Worm (Caenorhabditis elegans): Measurements from ENCODE around the gene nhr-120.

Gene nhr-120

DNA sequence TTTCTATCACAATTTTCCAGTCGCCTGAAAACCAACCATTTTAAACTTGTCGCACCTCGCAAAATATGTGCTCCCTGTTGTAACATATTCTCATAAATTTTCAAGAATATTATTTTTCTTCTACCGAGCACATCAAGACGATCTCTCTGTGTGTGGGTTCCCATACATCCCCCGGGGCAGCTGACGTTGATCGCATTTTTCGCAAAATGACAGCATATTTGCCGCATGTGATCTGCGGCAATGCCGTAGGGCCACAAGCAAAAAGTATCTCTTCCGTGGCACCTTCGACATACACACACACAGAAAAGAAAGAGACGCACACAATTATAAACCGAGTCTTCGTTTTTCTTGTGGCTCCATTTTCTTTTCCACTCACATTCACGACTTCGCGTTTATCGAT, 48.7 kb downstream of the nhr-120 start (continued):
- TF ChIP-seq swsn-7 (tag; optimal IDR thresholded peaks at IDR 0.05) (no peak), elt-3 (tag; optimal IDR thresholded peaks at IDR 0.05) (no peak), fkh-4 (tag; optimal IDR thresholded peaks at IDR 0.05; ENCODE audit: borderline replicate concordance) (no peak), pax-3 (tag; optimal IDR thresholded peaks at IDR 0.05) (no peak), lin-15B (tag; optimal IDR thresholded peaks at IDR 0.05) (no peak), ceh-90 (tag; optimal IDR thresholded peaks at IDR 0.05) (no peak), unc-98 (GFP tag; IDR thresholded peaks at IDR 0.05) (no peak), hlh-17 (GFP tag; optimal IDR thresholded peaks at IDR 0.05; ENCODE audit: borderline replicate concordance) (no peak), tlp-1 (tag; optimal IDR thresholded peaks at IDR 0.05) (no peak), dsc-1 (tag; optimal IDR thresholded peaks at IDR 0.05) (peak; percentile 33), nhr-90 (tag; optimal IDR thresholded peaks at IDR 0.05; ENCODE audit: poor library complexity) (no peak), fos-1 (tag; optimal IDR thresholded peaks at IDR 0.05) (no peak), nhr-28 (tag; optimal IDR thresholded peaks at IDR 0.05) (no peak), snu-23 (GFP tag; optimal IDR thresholded peaks at IDR 0.05) (peak; percentile 48), nhr-12 (tag; optimal IDR thresholded peaks at IDR 0.05) (no peak), irx-1 (tag; optimal IDR thresholded peaks at IDR 0.05) (no peak), ztf-4 (tag; optimal IDR thresholded peaks at IDR 0.05) (no peak), lin-14 (GFP tag; optimal IDR thresholded peaks at IDR 0.05) (no peak), nhr-76 (tag; optimal IDR thresholded peaks at IDR 0.05) (no peak), pqm-1 (tag; optimal IDR thresholded peaks at IDR 0.05) (no peak)

DNA sequence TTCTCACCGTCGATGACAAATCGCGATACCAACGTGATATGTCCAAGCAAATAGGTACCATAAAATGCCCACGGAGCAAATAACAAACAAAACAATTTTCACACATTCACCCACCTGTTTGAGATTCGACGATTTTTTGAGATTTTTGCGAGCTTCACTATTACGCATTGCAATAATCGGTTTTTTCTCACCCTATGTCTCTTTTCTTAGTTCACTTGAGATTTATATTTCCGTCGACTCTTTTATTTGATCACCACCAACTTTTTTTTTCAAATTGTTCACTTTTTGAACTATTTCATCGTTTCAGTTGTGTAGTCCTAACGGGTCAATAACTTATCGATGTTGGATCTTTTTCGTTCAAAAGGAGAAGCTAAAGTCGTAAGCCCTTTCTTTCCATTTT, 51.9 kb downstream of the nhr-120 start, which contains the start of gene fbxl-4:
Gene fbxl-4, plus strand, starts transcription at position 301 of the 400 bp plus-strand sequence.
- TF ChIP-seq nhr-12 (tag; optimal IDR thresholded peaks at IDR 0.05) (no peak), sptf-1 (tag; optimal IDR thresholded peaks at IDR 0.05) (no peak), ceh-8 (GFP tag; optimal IDR thresholded peaks at IDR 0.05) (no peak), fos-1 (tag; optimal IDR thresholded peaks at IDR 0.05) (no peak), sup-37 (GFP tag; optimal IDR thresholded peaks at IDR 0.05) (no peak), C16A3.4 (tag; optimal IDR thresholded peaks at IDR 0.05) (no peak), unc-130 (tag; optimal IDR thresholded peaks at IDR 0.05) (no peak), fkh-4 (tag; optimal IDR thresholded peaks at IDR 0.05; ENCODE audit: borderline replicate concordance) (no peak), unc-98 (GFP tag; IDR thresholded peaks at IDR 0.05) (no peak), grh-1 (GFP tag; IDR thresholded peaks at IDR 0.05) (no peak), unc-62 (GFP tag; optimal IDR thresholded peaks at IDR 0.05) (no peak)
